Worm (Caenorhabditis elegans) whole organism, L4 larva: Measurements from ENCODE around the gene tir-1.
A peak's percentile ranks its signal among the peaks of the same experiment; 100 is the strongest.

Experiments
- D1046.2 ChIP-seq: fragments of 200-800 bp; sonication (Bioruptor generic); IDR thresholded peaks from 2 replicates; pipeline ENCODE4 v1.3.6; 2022; ENCODE audit warnings: missing genetic modification characterization, missing compliant biosample characterization
- Y105C5A.15 ChIP-seq: fragments of 200-800 bp; sonication (Bioruptor generic); IDR thresholded peaks from 2 replicates; pipeline ENCODE4 v1.3.6; 2022; ENCODE audit warnings: missing genetic modification characterization, missing compliant biosample characterization
- ZK546.5 ChIP-seq, 2 experiments: sonication (generic microtip); optimal IDR thresholded peaks; 2 replicates each; lab custom pipeline; 2017; ENCODE audit warnings: missing biosample characterization in 2 of 2, missing genetic modification characterization in 2 of 2
- aly-2 ChIP-seq: sonication (generic microtip); optimal IDR thresholded peaks from 2 replicates; lab custom pipeline; 2018; ENCODE audit warnings: missing biosample characterization, missing genetic modification characterization
- arid-1 ChIP-seq: fragments of 200-800 bp; sonication (Bioruptor generic); conservative IDR thresholded peaks from 2 replicates; pipeline ENCODE4 v1.3.6; 2022; ENCODE audit warnings: missing genetic modification reagents, missing genetic modification characterization, missing compliant biosample characterization
- ceh-82 ChIP-seq: sonication (generic microtip); optimal IDR thresholded peaks from 2 replicates; lab custom pipeline; 2017; ENCODE audit warnings: missing biosample characterization, missing genetic modification characterization
- ces-1 ChIP-seq: fragments of 150-350 bp; sonication (generic microtip); optimal IDR thresholded peaks from 4 replicates; lab custom pipeline; 2014; ENCODE audit warnings: missing biosample characterization, missing genetic modification reagents, missing genetic modification characterization
- daf-12 ChIP-seq: fragments of 150-350 bp; optimal IDR thresholded peaks from 2 replicates; lab custom pipeline; 2014; ENCODE audit warnings: missing biosample characterization, missing genetic modification reagents, missing genetic modification characterization
- daf-16 ChIP-seq, 3 experiments: sonication (generic microtip); optimal IDR thresholded peaks; 2 replicates each; lab custom pipeline; 2016 to 2017; ENCODE audit warnings: missing genetic modification characterization in 3 of 3, missing genetic modification reagents in 3 of 3, mild to moderate bottlenecking in 2 of 3, missing compliant biosample characterization in 2 of 3, missing biosample characterization in 1 of 3, moderate library complexity in 1 of 3
- daf-8 ChIP-seq: fragments of 200-800 bp; sonication (Bioruptor generic); IDR thresholded peaks from 2 replicates; pipeline ENCODE4 v1.3.6; 2022; ENCODE audit warnings: missing genetic modification characterization, missing compliant biosample characterization
- dmd-6 ChIP-seq: fragments of 200-800 bp; sonication (Bioruptor generic); IDR thresholded peaks from 2 replicates; pipeline ENCODE4 v1.3.6; 2022; ENCODE audit warnings: missing genetic modification reagents, missing genetic modification characterization, missing compliant biosample characterization
- dmd-8 ChIP-seq: fragments of 200-800 bp; sonication (Bioruptor generic); IDR thresholded peaks from 2 replicates; pipeline ENCODE4 v1.3.6; 2022; ENCODE audit warnings: missing genetic modification characterization, missing compliant biosample characterization
- dpl-1 ChIP-seq: fragments of 150-350 bp; optimal IDR thresholded peaks from 2 replicates; lab custom pipeline; 2014; ENCODE audit warnings: missing biosample characterization, missing genetic modification reagents, missing genetic modification characterization
- egl-27 ChIP-seq: sonication (generic microtip); optimal IDR thresholded peaks from 3 replicates; lab custom pipeline; 2017; ENCODE audit warnings: missing biosample characterization, missing genetic modification reagents, missing genetic modification characterization
- fkh-10 ChIP-seq: fragments of 150-350 bp; optimal IDR thresholded peaks from 2 replicates; lab custom pipeline; 2014; ENCODE audit warnings: missing biosample characterization, missing genetic modification reagents, missing genetic modification characterization
- fos-1 ChIP-seq: fragments of 150-350 bp; optimal IDR thresholded peaks from 2 replicates; lab custom pipeline; 2014; ENCODE audit warnings: missing biosample characterization, missing genetic modification characterization
- hif-1 ChIP-seq, 2 experiments: sonication (generic microtip); optimal IDR thresholded peaks; 2 replicates each; lab custom pipeline; 2016 to 2017; ENCODE audit warnings: missing compliant biosample characterization in 2 of 2, missing genetic modification characterization in 2 of 2, missing genetic modification reagents in 2 of 2, missing genotype in 2 of 2, mild to moderate bottlenecking in 1 of 2
- hlh-11 ChIP-seq: fragments of 200-800 bp; sonication (Bioruptor generic); optimal IDR thresholded peaks from 2 replicates; lab custom pipeline; 2018; ENCODE audit warnings: mild to moderate bottlenecking, missing genetic modification characterization, missing compliant biosample characterization
- hlh-30 ChIP-seq: sonication (generic microtip); optimal IDR thresholded peaks from 2 replicates; lab custom pipeline; 2017; ENCODE audit warnings: antibody characterized with exemption, mild to moderate bottlenecking, missing genetic modification characterization, missing compliant biosample characterization; ENCODE audit not compliant: insufficient read depth
- hmg-1.1 ChIP-seq: fragments of 200-800 bp; sonication (Bioruptor generic); IDR thresholded peaks from 2 replicates; pipeline ENCODE4 v1.3.6; 2022; ENCODE audit warnings: missing genetic modification reagents, missing genetic modification characterization, missing compliant biosample characterization
- lin-1 ChIP-seq: fragments of 200-800 bp; sonication (Bioruptor generic); IDR thresholded peaks from 2 replicates; pipeline ENCODE4 v1.3.6; 2022; ENCODE audit warnings: missing genetic modification reagents, missing genetic modification characterization, missing compliant biosample characterization
- lin-15B ChIP-seq: fragments of 150-350 bp; sonication (generic microtip); optimal IDR thresholded peaks from 3 replicates; lab custom pipeline; 2014; ENCODE audit warnings: missing biosample characterization, missing genetic modification characterization
- lin-29 ChIP-seq: fragments of 200-800 bp; sonication (Bioruptor generic); IDR thresholded peaks from 2 replicates; pipeline ENCODE4 v1.3.6; 2022; ENCODE audit warnings: missing genetic modification reagents, missing genetic modification characterization, missing compliant biosample characterization
- lsy-2 ChIP-seq, 2 experiments: fragments of 150-350 bp in 1 of 2; sonication (generic microtip) in 1 of 2; optimal IDR thresholded peaks; 2 replicates each; lab custom pipeline; 2014 to 2017; ENCODE audit warnings: missing biosample characterization in 2 of 2, missing genetic modification characterization in 2 of 2
- madf-5 ChIP-seq, 2 experiments: fragments of 200-800 bp; sonication (Bioruptor generic); IDR thresholded peaks; 2 replicates each; pipeline ENCODE4 v1.3.6; 2022; ENCODE audit warnings: missing compliant biosample characterization in 2 of 2, missing genetic modification characterization in 2 of 2
- madf-9 ChIP-seq: fragments of 200-800 bp; sonication (Bioruptor generic); conservative IDR thresholded peaks from 2 replicates; pipeline ENCODE4 v1.3.6; 2022; ENCODE audit warnings: missing genetic modification reagents, missing genetic modification characterization, missing compliant biosample characterization
- mdl-1 ChIP-seq, 2 experiments: fragments of 150-350 bp in 1 of 2; sonication (generic microtip) in 1 of 2; optimal IDR thresholded peaks; 2 replicates each; lab custom pipeline; 2014 to 2017; ENCODE audit warnings: missing biosample characterization in 2 of 2, missing genetic modification characterization in 2 of 2
- mdt-29 ChIP-seq: fragments of 200-800 bp; sonication (Bioruptor generic); IDR thresholded peaks from 2 replicates; pipeline ENCODE4 v1.3.6; 2022; ENCODE audit warnings: missing genetic modification reagents, missing genetic modification characterization, missing compliant biosample characterization
- mep-1 ChIP-seq: fragments of 150-350 bp; sonication (generic microtip); optimal IDR thresholded peaks from 3 replicates; lab custom pipeline; 2014; ENCODE audit warnings: missing biosample characterization, missing genetic modification characterization
- mxl-3 ChIP-seq: fragments of 200-800 bp; sonication (Bioruptor generic); optimal IDR thresholded peaks from 2 replicates; lab custom pipeline; 2018; ENCODE audit warnings: mild to moderate bottlenecking, missing genetic modification characterization, missing compliant biosample characterization
- nhr-10 ChIP-seq: fragments of 150-350 bp; optimal IDR thresholded peaks from 2 replicates; lab custom pipeline; 2014; ENCODE audit warnings: missing biosample characterization, missing genetic modification characterization
- nhr-28 ChIP-seq: fragments of 150-350 bp; optimal IDR thresholded peaks from 2 replicates; lab custom pipeline; 2014; ENCODE audit warnings: missing biosample characterization, missing genetic modification characterization
- nhr-48 ChIP-seq: sonication (generic microtip); optimal IDR thresholded peaks from 2 replicates; lab custom pipeline; 2016; ENCODE audit warnings: mild to moderate bottlenecking, missing genetic modification characterization, missing compliant biosample characterization
- nhr-77 ChIP-seq: fragments of 150-350 bp; optimal IDR thresholded peaks from 2 replicates; lab custom pipeline; 2014; ENCODE audit warnings: missing biosample characterization, missing genetic modification characterization
- pqm-1 ChIP-seq: sonication (generic microtip); optimal IDR thresholded peaks from 2 replicates; lab custom pipeline; 2017; ENCODE audit warnings: missing biosample characterization, missing genetic modification characterization
- saeg-2 ChIP-seq: fragments of 200-800 bp; sonication (Bioruptor generic); IDR thresholded peaks from 2 replicates; pipeline ENCODE4 v1.3.6; 2022; ENCODE audit warnings: missing genetic modification reagents, missing genetic modification characterization, missing compliant biosample characterization
- set-16 ChIP-seq: fragments of 200-800 bp; sonication (Bioruptor generic); IDR thresholded peaks from 2 replicates; pipeline ENCODE4 v1.3.6; 2022; ENCODE audit warnings: missing genetic modification reagents, missing genetic modification characterization, missing compliant biosample characterization
- snpc-1.2 ChIP-seq: fragments of 200-800 bp; sonication (Bioruptor generic); IDR thresholded peaks from 2 replicates; pipeline ENCODE4 v1.3.6; 2022; ENCODE audit warnings: missing genetic modification reagents, missing genetic modification characterization, missing compliant biosample characterization
- spr-1 ChIP-seq: sonication (generic microtip); optimal IDR thresholded peaks from 2 replicates; lab custom pipeline; 2016; ENCODE audit warnings: mild to moderate bottlenecking, missing genetic modification characterization, missing compliant biosample characterization
- spr-3 ChIP-seq: fragments of 200-800 bp; sonication (Bioruptor generic); optimal IDR thresholded peaks from 2 replicates; lab custom pipeline; 2018; ENCODE audit warnings: mild to moderate bottlenecking, missing genetic modification characterization, missing compliant biosample characterization
- tra-1 ChIP-seq: fragments of 200-800 bp; sonication (Bioruptor generic); IDR thresholded peaks from 2 replicates; pipeline ENCODE4 v1.3.6; 2022; ENCODE audit warnings: missing genetic modification reagents, missing genetic modification characterization, missing compliant biosample characterization
- unc-62 ChIP-seq, 3 experiments: fragments of 150-350 bp in 1 of 3; sonication (generic microtip); optimal IDR thresholded peaks in 2 of 3; peaks in 1 of 3; 1 replicate in 1 of 3; 2 replicates in 2 of 3; lab custom pipeline; 2014 to 2017; ENCODE audit warnings: missing biosample characterization in 3 of 3, missing genetic modification characterization in 3 of 3, missing genetic modification reagents in 3 of 3, missing genotype in 1 of 3
- vab-7 ChIP-seq: fragments of 200-800 bp; sonication (Bioruptor generic); IDR thresholded peaks from 2 replicates; pipeline ENCODE4 v1.3.6; 2022; ENCODE audit warnings: missing genetic modification reagents, missing genetic modification characterization, missing compliant biosample characterization
- zfp-2 ChIP-seq: sonication (generic microtip); optimal IDR thresholded peaks from 2 replicates; lab custom pipeline; 2016; ENCODE audit warnings: mild to moderate bottlenecking, missing genetic modification characterization, missing compliant biosample characterization
- zip-2 ChIP-seq: fragments of 150-350 bp; optimal IDR thresholded peaks from 2 replicates; lab custom pipeline; 2014; ENCODE audit warnings: missing biosample characterization, missing genetic modification characterization

tir-1 gene

DNA sequence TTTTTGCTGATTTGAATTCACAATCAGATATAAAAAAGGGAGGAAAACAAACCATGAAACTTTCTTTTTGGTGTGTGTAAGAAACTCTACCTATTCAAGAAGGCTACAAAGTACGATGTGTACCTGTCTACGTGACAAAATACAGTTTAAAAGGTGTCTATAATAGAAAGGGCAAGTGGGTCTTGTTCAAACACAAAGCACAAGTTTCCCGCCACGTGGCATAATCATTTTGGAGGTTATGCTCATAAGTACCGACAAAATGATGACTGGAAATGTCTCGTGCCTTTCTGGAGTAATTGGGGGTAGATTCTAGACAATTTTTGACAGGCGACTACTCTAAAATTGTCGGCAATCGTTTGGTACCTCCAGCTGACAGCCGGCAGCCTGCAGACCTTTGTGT lies 26.5 kb downstream of the tir-1 start (continued):
- TF ChIP-seq pqm-1 (tag; lab: Kevin White, UChicago) (no peak), mep-1 (no peak), lin-15B (tag; lab: Kevin White, UChicago) (no peak), dpl-1 (GFP tag; lab: Kevin White, UChicago) (no peak), nhr-77 (tag; lab: Kevin White, UChicago) (no peak), daf-12 (tag; lab: Kevin White, UChicago) (no peak), spr-3 (GFP tag; lab: Kevin White, UChicago) (no peak), ces-1 (GFP tag; lab: Kevin White, UChicago) (no peak), nhr-10 (no peak), ceh-82 (no peak), madf-5 (GFP tag; IDR thresholded peaks at IDR 0.05; lab: Robert Waterston, UW) (no peak; a peak in 1 of 4 replicates), egl-27 (no peak), unc-62 (GFP tag; optimal IDR thresholded peaks at IDR 0.05 in 1 of 2; lab: Kevin White, UChicago) (no peak), unc-62 (tag; optimal IDR thresholded peaks at IDR 0.05; lab: Kevin White, UChicago) (no peak), hlh-30 (tag; lab: Kevin White, UChicago) (peak; percentile 30), daf-8 (GFP tag; lab: Robert Waterston, UW) (no peak), hlh-11 (tag; lab: Kevin White, UChicago) (peak; percentile 35), mdt-29 (no peak), dmd-6 (GFP tag; lab: Robert Waterston, UW) (peak; percentile 74)
- TF ChIP-seq, all 104 proteins: peak for 8

DNA sequence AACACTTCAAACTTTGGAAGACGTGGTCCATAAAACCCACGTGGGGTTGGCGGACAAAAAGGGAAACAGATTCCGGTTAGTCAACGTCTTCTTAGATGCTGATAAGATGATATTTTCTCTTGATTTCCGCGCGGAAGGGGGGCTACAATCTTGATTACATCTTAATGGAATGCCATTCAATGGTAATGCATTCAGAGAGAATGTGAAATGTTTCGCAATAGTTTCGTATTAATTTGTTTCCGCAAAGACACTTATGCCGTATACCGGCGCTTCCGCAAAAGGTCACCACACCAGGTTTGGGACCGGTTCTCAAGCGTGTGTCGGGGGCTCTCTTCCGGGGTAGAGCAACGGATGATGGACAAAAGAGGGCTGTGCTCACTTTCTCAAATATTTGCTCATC lies 26.9 kb downstream of the tir-1 start:
- no peak for TF ChIP-seq fkh-10 (GFP tag; lab: Kevin White, UChicago)
- TF ChIP-seq daf-12 (tag; lab: Kevin White, UChicago), result no peak
- TF ChIP-seq Y105C5A.15 (GFP tag; lab: Robert Waterston, UW), result no peak
- TF ChIP-seq fos-1, result no peak
- no peak for TF ChIP-seq zfp-2 (tag; lab: Kevin White, UChicago)
- peak; percentile 38 for TF ChIP-seq mxl-3
- no peak for TF ChIP-seq spr-3 (GFP tag; lab: Kevin White, UChicago)
- no peak for TF ChIP-seq spr-1 (tag; lab: Kevin White, UChicago)
- TF ChIP-seq zip-2 (tag; lab: Kevin White, UChicago), result peak; percentile 31
- no peak for TF ChIP-seq nhr-77 (tag; lab: Kevin White, UChicago)
- peak in 1 of 2 experiments; percentile 11 for TF ChIP-seq mdl-1 (tag; optimal IDR thresholded peaks at IDR 0.05; lab: Kevin White, UChicago)
- TF ChIP-seq unc-62 (GFP tag; optimal IDR thresholded peaks at IDR 0.05 in 1 of 2; lab: Kevin White, UChicago), result peak in 1 of 2 experiments; percentile 41
- no peak for TF ChIP-seq unc-62 (tag; optimal IDR thresholded peaks at IDR 0.05; lab: Kevin White, UChicago)

DNA sequence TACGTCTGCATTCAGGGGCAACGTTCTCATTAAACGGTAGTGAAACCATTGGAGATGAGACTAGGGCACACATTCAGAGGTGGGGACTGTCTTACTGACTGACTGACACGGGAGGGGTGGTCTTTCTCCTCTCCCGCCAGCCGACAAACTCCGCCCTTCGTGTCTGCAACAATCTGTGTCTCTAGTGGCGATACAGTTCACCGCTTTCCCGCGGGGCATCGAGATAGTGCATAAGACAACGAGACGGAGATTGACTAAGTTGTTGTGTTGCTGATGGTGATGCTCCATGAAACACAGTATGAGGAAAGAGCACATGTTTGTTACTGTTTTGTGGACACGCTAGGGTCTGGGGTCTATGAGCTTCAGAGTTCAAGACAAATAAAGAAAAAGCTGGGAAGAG lies 28.0 kb downstream of the tir-1 start:
- no peak for TF ChIP-seq daf-16 (GFP tag; optimal IDR thresholded peaks at IDR 0.05; lab: Kevin White, UChicago)
- TF ChIP-seq daf-16 (tag; optimal IDR thresholded peaks at IDR 0.05; lab: Kevin White, UChicago), result peak; percentile 71
- no peak for TF ChIP-seq nhr-48 (tag; lab: Kevin White, UChicago)
- peak; percentile 65 for TF ChIP-seq hlh-30 (tag; lab: Kevin White, UChicago)
- TF ChIP-seq dmd-8 (GFP tag; lab: Robert Waterston, UW), result no peak
- TF ChIP-seq lsy-2 (tag; optimal IDR thresholded peaks at IDR 0.05; lab: Kevin White, UChicago), result peak; percentile 6 to 44
- TF ChIP-seq tra-1 (GFP tag; lab: Robert Waterston, UW), result no peak
- peak; percentile 42; the same call in 1 of the 2 replicates for TF ChIP-seq hmg-1.1 (GFP tag; lab: Robert Waterston, UW)
- TF ChIP-seq lin-29 (GFP tag; lab: Robert Waterston, UW), result no peak
- TF ChIP-seq nhr-28, result peak; percentile 64
- peak; percentile 35; the same call in 1 of the 2 replicates for TF ChIP-seq set-16 (GFP tag; lab: Robert Waterston, UW)
- TF ChIP-seq vab-7 (GFP tag; lab: Robert Waterston, UW), result 0 out of 2 replicates have a peak, but pooled peaks have one; percentile 34
- TF ChIP-seq hlh-11 (tag; lab: Kevin White, UChicago), result peak; percentile 72
- TF ChIP-seq hif-1 (tag; optimal IDR thresholded peaks at IDR 0.05; lab: Kevin White, UChicago), result peak in 1 of 2 experiments; percentile 61
- TF ChIP-seq madf-9 (GFP tag; lab: Robert Waterston, UW), result no peak
- TF ChIP-seq unc-62 (GFP tag; optimal IDR thresholded peaks at IDR 0.05 in 1 of 2; lab: Kevin White, UChicago), result no peak
- TF ChIP-seq unc-62 (tag; optimal IDR thresholded peaks at IDR 0.05; lab: Kevin White, UChicago), result no peak
- peak; percentile 65 for TF ChIP-seq dmd-6 (GFP tag; lab: Robert Waterston, UW)
- TF ChIP-seq mdl-1 (tag; optimal IDR thresholded peaks at IDR 0.05; lab: Kevin White, UChicago), result peak in 1 of 2 experiments; percentile 66
- peak; percentile 11 for TF ChIP-seq spr-3 (GFP tag; lab: Kevin White, UChicago)
- no peak for TF ChIP-seq snpc-1.2 (GFP tag; lab: Robert Waterston, UW)
- TF ChIP-seq arid-1 (GFP tag; lab: Robert Waterston, UW), result no peak
- no peak for TF ChIP-seq aly-2 (tag; lab: Kevin White, UChicago)
- TF ChIP-seq D1046.2 (GFP tag; lab: Robert Waterston, UW), result no peak
- TF ChIP-seq ZK546.5 (tag; optimal IDR thresholded peaks at IDR 0.05; lab: Kevin White, UChicago), result no peak
- no peak for TF ChIP-seq saeg-2 (GFP tag; lab: Robert Waterston, UW)
- no peak for TF ChIP-seq pqm-1 (tag; lab: Kevin White, UChicago)
- no peak for TF ChIP-seq lin-1 (GFP tag; lab: Robert Waterston, UW)
- no peak for TF ChIP-seq mdt-29
